Worm (Caenorhabditis elegans) whole organism, L1 larva: ENCODE measurements around the gene blos-8.
A peak's percentile ranks its signal among the peaks of the same experiment; 100 is the strongest.

Source experiments
- C04F5.9 ChIP-seq: sonication (generic microtip); optimal IDR thresholded peaks from 2 replicates; lab custom pipeline; 2016; ENCODE audit warnings: missing genetic modification characterization, missing compliant biosample characterization
- C16A3.4 ChIP-seq: fragments of 150-350 bp; optimal IDR thresholded peaks from 2 replicates; lab custom pipeline; 2014; ENCODE audit warnings: missing biosample characterization, missing genetic modification characterization
- C34B4.2 ChIP-seq: sonication (generic microtip); optimal IDR thresholded peaks from 2 replicates; lab custom pipeline; 2017; ENCODE audit warnings: mild to moderate bottlenecking, missing genetic modification characterization, missing compliant biosample characterization
- F16B12.6 ChIP-seq: fragments of 150-350 bp; optimal IDR thresholded peaks from 2 replicates; lab custom pipeline; 2014; ENCODE audit warnings: missing biosample characterization, missing genetic modification characterization
- Y116A8C.19 ChIP-seq: sonication (generic microtip); optimal IDR thresholded peaks from 2 replicates; lab custom pipeline; 2016; ENCODE audit warnings: missing compliant biosample characterization, missing genetic modification characterization, borderline replicate concordance
- aha-1 ChIP-seq: fragments of 150-350 bp; optimal IDR thresholded peaks from 2 replicates; lab custom pipeline; 2014; ENCODE audit warnings: missing biosample characterization, missing genetic modification characterization
- alr-1 ChIP-seq: fragments of 200-800 bp; sonication (Bioruptor generic); optimal IDR thresholded peaks from 2 replicates; lab custom pipeline; 2018; ENCODE audit warnings: borderline replicate concordance, mild to moderate bottlenecking, missing genetic modification characterization, missing compliant biosample characterization
- aly-2 ChIP-seq: fragments of 150-350 bp; optimal IDR thresholded peaks from 2 replicates; lab custom pipeline; 2014; ENCODE audit warnings: missing biosample characterization, missing genetic modification characterization
- ama-1 ChIP-seq: fragments of 150-350 bp; optimal IDR thresholded peaks from 2 replicates; lab custom pipeline; 2014
- ceh-63 ChIP-seq: fragments of 200-800 bp; sonication (Bioruptor generic); optimal IDR thresholded peaks from 2 replicates; lab custom pipeline; 2018; ENCODE audit warnings: mild to moderate bottlenecking, missing genetic modification characterization, missing compliant biosample characterization
- ceh-82 ChIP-seq, 3 experiments: fragments of 150-350 bp in 1 of 3; sonication (generic microtip) in 2 of 3; optimal IDR thresholded peaks; 2 replicates each; lab custom pipeline; 2014 to 2017; ENCODE audit warnings: missing biosample characterization in 3 of 3, missing genetic modification characterization in 3 of 3
- ces-1 ChIP-seq: fragments of 150-350 bp; optimal IDR thresholded peaks from 2 replicates; lab custom pipeline; 2014; ENCODE audit warnings: missing biosample characterization, missing genetic modification reagents, missing genetic modification characterization
- dpl-1 ChIP-seq, 3 experiments: fragments of 150-350 bp in 2 of 3; sonication (generic microtip) in 1 of 3; optimal IDR thresholded peaks; 2 replicates each; lab custom pipeline; 2014 to 2017; ENCODE audit warnings: missing biosample characterization in 3 of 3, missing genetic modification characterization in 3 of 3, missing genetic modification reagents in 3 of 3
- efl-1 ChIP-seq, 4 experiments: fragments of 150-350 bp; optimal IDR thresholded peaks in 3 of 4; peaks in 1 of 4; 1 replicate in 1 of 4; 2 replicates in 3 of 4; lab custom pipeline; 2014; ENCODE audit warnings: missing biosample characterization in 2 of 4, missing genetic modification characterization in 2 of 4, missing genetic modification reagents in 2 of 4
- egl-13 ChIP-seq: sonication (generic microtip); optimal IDR thresholded peaks from 2 replicates; lab custom pipeline; 2016; ENCODE audit warnings: missing genotype, missing genetic modification reagents, missing genetic modification characterization, missing compliant biosample characterization
- elt-2 ChIP-seq: sonication (generic microtip); optimal IDR thresholded peaks from 2 replicates; lab custom pipeline; 2016; ENCODE audit warnings: missing genetic modification characterization, mild to moderate bottlenecking, inconsistent platforms, missing compliant biosample characterization, missing genetic modification reagents
- elt-3 ChIP-seq, 6 experiments: fragments of 150-350 bp in 1 of 6; sonication (generic microtip); optimal IDR thresholded peaks; 2 replicates each; lab custom pipeline; 2017 to 2018; ENCODE audit warnings: missing biosample characterization in 6 of 6, missing genetic modification characterization in 6 of 6, inconsistent platforms in 1 of 6
- ets-5 ChIP-seq: fragments of 200-800 bp; sonication (Bioruptor generic); IDR thresholded peaks from 2 replicates; pipeline ENCODE4 v1.3.6; 2022; ENCODE audit warnings: missing genetic modification characterization, missing compliant biosample characterization
- fkh-4 ChIP-seq: sonication (generic microtip); optimal IDR thresholded peaks from 2 replicates; lab custom pipeline; 2016; ENCODE audit warnings: missing compliant biosample characterization, missing genetic modification characterization, borderline replicate concordance
- fkh-8 ChIP-seq: sonication (generic microtip); optimal IDR thresholded peaks from 2 replicates; lab custom pipeline; 2016; ENCODE audit warnings: mild to moderate bottlenecking, missing genetic modification characterization, missing compliant biosample characterization
- fos-1 ChIP-seq: fragments of 150-350 bp; optimal IDR thresholded peaks from 2 replicates; lab custom pipeline; 2014; ENCODE audit warnings: missing biosample characterization, missing genetic modification characterization
- grh-1 ChIP-seq: fragments of 200-800 bp; sonication (Bioruptor generic); IDR thresholded peaks from 2 replicates; pipeline ENCODE4 v1.3.6; 2022; ENCODE audit warnings: missing genetic modification reagents, missing genetic modification characterization, missing compliant biosample characterization
- hlh-4 ChIP-seq: sonication (generic microtip); optimal IDR thresholded peaks from 2 replicates; lab custom pipeline; 2016; ENCODE audit warnings: mild to moderate bottlenecking, missing genetic modification characterization, missing compliant biosample characterization
- irx-1 ChIP-seq: sonication (generic microtip); optimal IDR thresholded peaks from 2 replicates; lab custom pipeline; 2016; ENCODE audit warnings: missing genetic modification characterization, missing compliant biosample characterization
- isw-1 ChIP-seq: fragments of 200-800 bp; sonication (Bioruptor generic); IDR thresholded peaks from 2 replicates; pipeline ENCODE4 v1.3.6; 2022; ENCODE audit warnings: missing genetic modification characterization, missing compliant biosample characterization
- jun-1 ChIP-seq: fragments of 150-350 bp; optimal IDR thresholded peaks from 2 replicates; lab custom pipeline; 2014; ENCODE audit warnings: missing biosample characterization, missing genetic modification reagents, missing genetic modification characterization
- lin-13 ChIP-seq: fragments of 150-350 bp; optimal IDR thresholded peaks from 2 replicates; lab custom pipeline; 2014; ENCODE audit warnings: missing biosample characterization, missing genetic modification reagents, missing genetic modification characterization
- lin-15B ChIP-seq: fragments of 150-350 bp; sonication (generic microtip); optimal IDR thresholded peaks from 3 replicates; lab custom pipeline; 2014; ENCODE audit warnings: missing biosample characterization, missing genetic modification characterization
- lir-3 ChIP-seq: sonication (generic microtip); optimal IDR thresholded peaks from 2 replicates; lab custom pipeline; 2016; ENCODE audit warnings: mild to moderate bottlenecking, missing genetic modification characterization, moderate library complexity, missing compliant biosample characterization; ENCODE audit not compliant: poor library complexity
- lsy-2 ChIP-seq, 2 experiments: fragments of 150-350 bp; optimal IDR thresholded peaks; 2 replicates each; lab custom pipeline; 2014; ENCODE audit warnings: missing biosample characterization in 2 of 2, missing genetic modification characterization in 2 of 2
- mab-9 ChIP-seq: fragments of 200-800 bp; sonication (Bioruptor generic); IDR thresholded peaks from 2 replicates; pipeline ENCODE4 v1.3.6; 2022; ENCODE audit warnings: missing genetic modification reagents, missing genetic modification characterization, missing compliant biosample characterization
- mef-2 ChIP-seq: fragments of 150-350 bp; optimal IDR thresholded peaks from 2 replicates; lab custom pipeline; 2014; ENCODE audit warnings: missing biosample characterization, missing genetic modification characterization
- mep-1 ChIP-seq: fragments of 150-350 bp; optimal IDR thresholded peaks from 2 replicates; lab custom pipeline; 2014; ENCODE audit warnings: missing biosample characterization, missing genetic modification characterization
- nhr-11 ChIP-seq: fragments of 150-350 bp; optimal IDR thresholded peaks from 2 replicates; lab custom pipeline; 2014; ENCODE audit warnings: missing biosample characterization, missing genetic modification characterization
- nhr-12 ChIP-seq: sonication (generic microtip); optimal IDR thresholded peaks from 2 replicates; lab custom pipeline; 2017; ENCODE audit warnings: missing biosample characterization, missing genetic modification characterization
- nhr-19 ChIP-seq: fragments of 200-800 bp; sonication (Bioruptor generic); conservative IDR thresholded peaks from 2 replicates; pipeline ENCODE4 v1.3.6; 2022; ENCODE audit warnings: missing genetic modification characterization, missing compliant biosample characterization
- nhr-237 ChIP-seq: fragments of 150-350 bp; optimal IDR thresholded peaks from 2 replicates; lab custom pipeline; 2014; ENCODE audit warnings: missing biosample characterization, missing genetic modification characterization
- nhr-28 ChIP-seq: fragments of 150-350 bp; optimal IDR thresholded peaks from 2 replicates; lab custom pipeline; 2014; ENCODE audit warnings: missing biosample characterization, missing genetic modification characterization
- nhr-47 ChIP-seq: sonication (generic microtip); optimal IDR thresholded peaks from 2 replicates; lab custom pipeline; 2016; ENCODE audit warnings: mild to moderate bottlenecking, missing genetic modification characterization, moderate library complexity, missing compliant biosample characterization
- nhr-76 ChIP-seq: sonication (generic microtip); optimal IDR thresholded peaks from 2 replicates; lab custom pipeline; 2017; ENCODE audit warnings: missing biosample characterization, missing genetic modification characterization
- nhr-77 ChIP-seq: fragments of 150-350 bp; optimal IDR thresholded peaks from 2 replicates; lab custom pipeline; 2014; ENCODE audit warnings: missing biosample characterization, missing genetic modification characterization
- nhr-84 ChIP-seq: sonication (generic microtip); optimal IDR thresholded peaks from 2 replicates; lab custom pipeline; 2017; ENCODE audit warnings: missing biosample characterization, missing genetic modification characterization
- pqm-1 ChIP-seq: sonication (generic microtip); optimal IDR thresholded peaks from 3 replicates; lab custom pipeline; 2017; ENCODE audit warnings: missing biosample characterization, missing genetic modification characterization
- rnt-1 ChIP-seq: sonication (generic microtip); optimal IDR thresholded peaks from 2 replicates; lab custom pipeline; 2016; ENCODE audit warnings: mild to moderate bottlenecking, missing genetic modification characterization, moderate library complexity, missing compliant biosample characterization
- skn-1 ChIP-seq: fragments of 150-350 bp; optimal IDR thresholded peaks from 2 replicates; lab custom pipeline; 2014; ENCODE audit warnings: missing biosample characterization, missing genetic modification characterization
- snu-23 ChIP-seq: sonication (generic microtip); optimal IDR thresholded peaks from 2 replicates; lab custom pipeline; 2016; ENCODE audit warnings: missing genetic modification characterization, missing compliant biosample characterization
- sptf-1 ChIP-seq: fragments of 150-350 bp; optimal IDR thresholded peaks from 2 replicates; lab custom pipeline; 2014; ENCODE audit warnings: missing biosample characterization, missing genetic modification characterization
- tlp-1 ChIP-seq: fragments of 150-350 bp; optimal IDR thresholded peaks from 2 replicates; lab custom pipeline; 2014; ENCODE audit warnings: missing biosample characterization, missing genetic modification characterization
- unc-62 ChIP-seq: fragments of 150-350 bp; optimal IDR thresholded peaks from 2 replicates; lab custom pipeline; 2014; ENCODE audit warnings: missing biosample characterization, missing genetic modification reagents, missing genetic modification characterization
- unc-86 ChIP-seq: sonication (generic microtip); optimal IDR thresholded peaks from 2 replicates; lab custom pipeline; 2016; ENCODE audit warnings: missing genetic modification characterization, missing compliant biosample characterization
- unc-98 ChIP-seq: fragments of 200-800 bp; sonication (Bioruptor generic); IDR thresholded peaks from 2 replicates; pipeline ENCODE4 v1.3.6; 2022; ENCODE audit warnings: missing genetic modification characterization, missing compliant biosample characterization
- xbp-1 ChIP-seq: sonication (generic microtip); optimal IDR thresholded peaks from 2 replicates; lab custom pipeline; 2016; ENCODE audit warnings: missing genetic modification characterization, missing compliant biosample characterization

Gene blos-8

ce11 chrX:15440744-15441685 is 10.0 kb upstream of the blos-8 start, which contains the start of gene mocs-1:
TSS of gene mocs-1 (minus strand) at chrX:15440794.
- TF ChIP-seq mep-1 (peak; percentile 5), alr-1 (tag; lab: Kevin White, UChicago) (no peak), nhr-12 (tag; lab: Kevin White, UChicago) (no peak), C16A3.4 (tag; lab: Kevin White, UChicago) (no peak), ceh-63 (GFP tag; lab: Kevin White, UChicago) (no peak), snu-23 (GFP tag; lab: Kevin White, UChicago) (peak; percentile 48), aha-1 (tag; lab: Kevin White, UChicago) (no peak), nhr-237 (tag; lab: Kevin White, UChicago) (no peak), elt-2 (peak; percentile 66), elt-3 (tag; optimal IDR thresholded peaks at IDR 0.05; lab: Kevin White, UChicago) (peak in 1 of 6 experiments; percentile 42), ets-5 (GFP tag; lab: Robert Waterston, UW) (no peak), rnt-1 (no peak), fos-1 (tag; lab: Kevin White, UChicago) (no peak), C34B4.2 (tag; lab: Kevin White, UChicago) (no peak), ceh-82 (tag; optimal IDR thresholded peaks at IDR 0.05; lab: Kevin White, UChicago) (no peak), mab-9 (no peak), irx-1 (tag; lab: Kevin White, UChicago) (peak; percentile 18), dpl-1 (GFP tag; optimal IDR thresholded peaks at IDR 0.05; lab: Kevin White, UChicago) (peak in 1 of 3 experiments; percentile 35), nhr-19 (GFP tag; lab: Robert Waterston, UW) (no peak), C04F5.9 (tag; lab: Kevin White, UChicago) (no peak), Y116A8C.19 (tag; lab: Kevin White, UChicago) (no peak), hlh-4 (no peak), lin-15B (tag; lab: Kevin White, UChicago) (no peak), pqm-1 (tag; lab: Kevin White, UChicago) (no peak), nhr-76 (tag; lab: Kevin White, UChicago) (no peak), skn-1 (tag; lab: Kevin White, UChicago) (peak; percentile 87), efl-1 (optimal IDR thresholded peaks at IDR 0.05; lab: Kevin White, UChicago) (no peak), efl-1 (GFP tag; optimal IDR thresholded peaks at IDR 0.05 in 1 of 2; lab: Kevin White, UChicago) (peak in 1 of 2 experiments; percentile 30), isw-1 (no peak), lsy-2 (tag; optimal IDR thresholded peaks at IDR 0.05; lab: Kevin White, UChicago) (peak in 1 of 2 experiments; percentile 30), grh-1 (GFP tag; lab: Robert Waterston, UW) (peak; percentile 50), unc-98 (GFP tag; lab: Robert Waterston, UW) (no peak), unc-62 (GFP tag; lab: Kevin White, UChicago) (no peak), nhr-84 (no peak), nhr-28 (tag; lab: Kevin White, UChicago) (no peak), lin-13 (GFP tag; lab: Kevin White, UChicago) (no peak), lir-3 (tag; lab: Kevin White, UChicago) (no peak), nhr-11 (no peak), nhr-47 (tag; lab: Kevin White, UChicago) (peak; percentile 28), mef-2 (tag; lab: Kevin White, UChicago) (no peak), F16B12.6 (tag; lab: Kevin White, UChicago) (peak; percentile 84), fkh-8 (no peak), sptf-1 (no peak), egl-13 (tag; lab: Kevin White, UChicago) (no peak), fkh-4 (tag; lab: Kevin White, UChicago) (no peak), tlp-1 (tag; lab: Kevin White, UChicago) (no peak), jun-1 (tag; lab: Kevin White, UChicago) (no peak), aly-2 (tag; lab: Kevin White, UChicago) (no peak), unc-86 (no peak), xbp-1 (tag; lab: Kevin White, UChicago) (no peak), ama-1 (no peak), ces-1 (no peak), nhr-77 (tag; lab: Kevin White, UChicago) (no peak)
